In genomic region chr3R:13735304-13735898, dm6 we compare ENCODE assay signal across 2 fruit fly cellular contexts.
TF ChIP-seq lines count a peak whose summit lies in the region.

No protein-coding gene starts in this region.

- TF ChIP-seq CTCF in whole organism, embryonic (GFP tag; optimal IDR thresholded peaks at IDR 0.05; lab: Kevin White, UChicago): no peak

TF ChIP-seq in whole organism, embryonic, 481 proteins besides CTCF, POLR2A, EP300 and RAD21:
- TF ChIP-seq so (GFP tag; IDR thresholded peaks at IDR 0.05; lab: Robert Waterston, UW): no peak
- no peak for TF ChIP-seq bab2 (GFP tag; optimal IDR thresholded peaks at IDR 0.05; lab: Kevin White, UChicago)
- peak; percentile 16 for TF ChIP-seq Jarid2 (GFP tag; optimal IDR thresholded peaks at IDR 0.05; lab: Kevin White, UChicago)
- peak; percentile 51; the same call in 2 of the 3 replicates for TF ChIP-seq z (GFP tag; IDR thresholded peaks at IDR 0.05; lab: Robert Waterston, UW)
- TF ChIP-seq Bdp1 (GFP tag; optimal IDR thresholded peaks at IDR 0.05; lab: Kevin White, UChicago): no peak
- 0 out of 3 replicates have a peak, but pooled peaks have one; percentile 12 for TF ChIP-seq C15 (GFP tag; IDR thresholded peaks at IDR 0.05; lab: Robert Waterston, UW)
- peak; percentile 71 for TF ChIP-seq Med (GFP tag; lab: Kevin White, UChicago)
- TF ChIP-seq abd-A (tag; optimal IDR thresholded peaks at IDR 0.05; lab: Kevin White, UChicago): peak; percentile 17
- TF ChIP-seq Mrtf (GFP tag; IDR thresholded peaks at IDR 0.05; lab: Robert Waterston, UW): no peak
- TF ChIP-seq Rfx (GFP tag; IDR thresholded peaks at IDR 0.05; lab: Robert Waterston, UW): 0 out of 2 replicates have a peak, but pooled peaks have one; percentile 23
- 0 out of 2 replicates have a peak, but pooled peaks have one; percentile 16 for TF ChIP-seq CG10959 (GFP tag; IDR thresholded peaks at IDR 0.05; lab: Robert Waterston, UW)
- no peak for TF ChIP-seq lola (GFP tag; optimal IDR thresholded peaks at IDR 0.05; lab: Kevin White, UChicago)
- peak; percentile 68 for TF ChIP-seq CG18476 (GFP tag; optimal IDR thresholded peaks at IDR 0.05; lab: Kevin White, UChicago)
- no peak for TF ChIP-seq ERR (GFP tag; optimal IDR thresholded peaks at IDR 0.05; lab: Kevin White, UChicago)
- TF ChIP-seq ewg (GFP tag; optimal IDR thresholded peaks at IDR 0.05; lab: Kevin White, UChicago): peak; percentile 36
- TF ChIP-seq Pdp1 (GFP tag; optimal IDR thresholded peaks at IDR 0.05; lab: Kevin White, UChicago): peak in 1 of 2 experiments; percentile 64
- peak; percentile 91 for TF ChIP-seq Deaf1 (tag; optimal IDR thresholded peaks at IDR 0.05; lab: Kevin White, UChicago)

TF ChIP-seq in whole organism, prepupa, 60 proteins besides CTCF, POLR2A, EP300 and RAD21:
- peak; percentile 35 for TF ChIP-seq svp (GFP tag; lab: Kevin White, UChicago)
- TF ChIP-seq dsx (GFP tag; optimal IDR thresholded peaks at IDR 0.05; lab: Kevin White, UChicago; ENCODE audit: poor library complexity, severe bottlenecking): no peak
